Worm (Caenorhabditis elegans): Measurements from ENCODE around the gene skr-15.

DNA sequence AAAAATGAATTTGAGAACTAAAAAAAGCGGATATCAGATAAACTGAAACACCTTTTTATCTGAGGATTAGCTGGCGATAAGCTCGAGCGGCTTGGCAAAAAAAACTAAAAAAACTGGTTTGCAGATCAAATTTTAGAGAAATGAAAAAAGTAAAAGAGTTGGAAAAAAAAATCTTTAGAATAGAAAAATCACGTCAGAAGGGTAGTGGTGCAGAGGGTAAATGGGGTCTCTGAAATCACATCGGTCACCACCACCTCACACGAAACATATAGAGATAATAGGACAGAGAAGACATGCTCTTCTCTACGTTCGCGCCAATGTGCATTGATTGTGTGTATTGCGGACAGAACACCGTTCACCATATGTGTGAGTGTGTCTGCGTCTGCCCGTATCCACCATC, 42.7 kb upstream of the skr-15 start:
- TF ChIP-seq ama-1 (optimal IDR thresholded peaks at IDR 0.05) (no peak), ama-1 (GFP tag; optimal IDR thresholded peaks at IDR 0.05) (no peak), unc-62 (GFP tag; optimal IDR thresholded peaks at IDR 0.05) (no peak), Y79H2A.3 (GFP tag; conservative IDR thresholded peaks at IDR 0.05) (no peak), F23B12.7 (tag; optimal IDR thresholded peaks at IDR 0.05; ENCODE audit: insufficient read depth) (no peak), repo-1 (tag; optimal IDR thresholded peaks at IDR 0.05) (no peak), T07F8.4 (tag; optimal IDR thresholded peaks at IDR 0.05) (no peak), hmg-1.2 (GFP tag; IDR thresholded peaks at IDR 0.05) (no peak), mxl-1 (tag; optimal IDR thresholded peaks at IDR 0.05) (no peak), nhr-90 (tag; optimal IDR thresholded peaks at IDR 0.05) (no peak), hlh-26 (GFP tag; conservative IDR thresholded peaks at IDR 0.05) (no peak), Y95B8A.8 (GFP tag; IDR thresholded peaks at IDR 0.05) (no peak), Y67H2A.10 (GFP tag; conservative IDR thresholded peaks at IDR 0.05) (no peak)
